Fruit fly (Drosophila melanogaster): Measurements from ENCODE around the gene CG14817.

DNA sequence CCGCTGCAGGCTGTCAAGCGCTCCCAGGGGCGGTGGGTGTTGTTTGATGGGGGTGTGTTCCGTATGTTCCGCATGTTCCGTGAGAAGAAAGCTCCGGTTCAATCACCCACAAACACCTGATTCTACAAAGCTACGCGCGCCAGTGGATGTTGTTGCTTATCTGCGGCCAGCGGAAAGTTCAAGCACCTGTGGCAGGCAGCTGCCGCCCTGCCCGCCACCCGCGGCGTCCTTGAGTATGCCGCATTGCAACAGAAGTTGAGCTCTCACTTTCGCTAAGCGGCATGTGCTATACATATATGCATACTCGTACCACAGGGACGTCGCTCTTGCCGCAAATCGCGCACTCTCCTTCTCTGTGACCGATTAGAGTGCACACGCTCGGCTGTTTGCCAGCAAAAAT lies 49.0 kb downstream of the CG14817 start:
- TF ChIP-seq Hr78 (GFP tag; optimal IDR thresholded peaks at IDR 0.05) (no peak), Vsx2 (GFP tag; optimal IDR thresholded peaks at IDR 0.05; ENCODE audit: partially characterized antibody) (no peak), CrebA (GFP tag; optimal IDR thresholded peaks at IDR 0.05; ENCODE audit: borderline replicate concordance) (no peak), Dfd (GFP tag; optimal IDR thresholded peaks at IDR 0.05) (no peak), woc (GFP tag; optimal IDR thresholded peaks at IDR 0.05) (no peak), Jra (GFP tag; optimal IDR thresholded peaks at IDR 0.05) (no peak), jim (GFP tag; optimal IDR thresholded peaks at IDR 0.05) (no peak), fru (GFP tag; optimal IDR thresholded peaks at IDR 0.05) (peak; percentile 3), Myc (optimal IDR thresholded peaks at IDR 0.05) (no peak), brk (GFP tag; optimal IDR thresholded peaks at IDR 0.05) (no peak), HLH106 (tag; optimal IDR thresholded peaks at IDR 0.05) (peak; percentile 7), Rel (GFP tag; optimal IDR thresholded peaks at IDR 0.05) (no peak), Rel (tag; optimal IDR thresholded peaks at IDR 0.05) (no peak), foxo (GFP tag; optimal IDR thresholded peaks at IDR 0.05) (peak in 1 of 2 experiments; percentile 24), psq (GFP tag; optimal IDR thresholded peaks at IDR 0.05) (no peak)

Measured in whole organism, wandering third instar larva.